Fruit fly (Drosophila melanogaster): Measurements from ENCODE around the gene CG42449.

- TF ChIP-seq Abd-B (GFP tag; optimal IDR thresholded peaks at IDR 0.05) (no peak), dl (GFP tag; optimal IDR thresholded peaks at IDR 0.05; ENCODE audit: insufficient read depth in 1 of 2, partially characterized antibody in 2 of 2) (no peak), usp (GFP tag; optimal IDR thresholded peaks at IDR 0.05) (no peak), N (GFP tag; optimal IDR thresholded peaks at IDR 0.05) (no peak), Hr83 (GFP tag; optimal IDR thresholded peaks at IDR 0.05; ENCODE audit: poor library complexity, severe bottlenecking) (no peak), Hnf4 (GFP tag; optimal IDR thresholded peaks at IDR 0.05) (peak; percentile 55), h (GFP tag; optimal IDR thresholded peaks at IDR 0.05) (peak; percentile 70), OdsH (GFP tag; optimal IDR thresholded peaks at IDR 0.05) (peak; percentile 72), CrebA (GFP tag; optimal IDR thresholded peaks at IDR 0.05; ENCODE audit: borderline replicate concordance) (no peak), GATAd (GFP tag; optimal IDR thresholded peaks at IDR 0.05) (no peak), pan (optimal IDR thresholded peaks at IDR 0.05) (no peak), Vsx2 (GFP tag; optimal IDR thresholded peaks at IDR 0.05; ENCODE audit: partially characterized antibody) (no peak)
Observed at dm6 chrX:5718476-5719012, 35.5 kb downstream of the CG42449 start.
